Fruit fly (Drosophila melanogaster): Measurements from ENCODE around the gene CG9992.
A peak's percentile ranks its signal among the peaks of the same experiment; 100 is the strongest.

The CG9992 gene

DNA sequence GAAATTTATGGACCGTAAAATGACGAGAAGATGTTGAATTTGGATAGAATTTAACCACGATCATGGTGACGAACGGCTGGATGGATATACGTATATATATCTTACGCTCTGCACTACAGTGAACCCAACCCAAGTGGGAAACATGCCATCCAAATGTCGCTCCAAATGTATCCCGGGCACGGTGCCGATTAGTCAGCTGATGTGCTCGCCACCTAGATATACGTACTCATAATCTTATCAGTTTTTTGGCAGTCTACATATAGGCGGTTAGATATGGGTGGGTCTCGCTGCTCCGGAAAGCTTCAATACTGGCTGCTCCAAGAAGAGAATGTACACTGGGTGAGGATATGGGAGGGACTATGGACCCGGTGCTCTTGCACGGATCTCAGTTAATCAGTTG is 21.4 kb upstream of the CG9992 start:
- TF ChIP-seq CG9948 (tag; optimal IDR thresholded peaks at IDR 0.05), result no peak
- no peak for TF ChIP-seq CG12605 (GFP tag; IDR thresholded peaks at IDR 0.05)
- no peak for TF ChIP-seq fd96Ca (GFP tag; IDR thresholded peaks at IDR 0.05)
- no peak for TF ChIP-seq CG14655 (GFP tag; optimal IDR thresholded peaks at IDR 0.05)
- no peak for TF ChIP-seq Snoo (tag; optimal IDR thresholded peaks at IDR 0.05)
- no peak for TF ChIP-seq CG10348 (GFP tag; IDR thresholded peaks at IDR 0.05)
- no peak for TF ChIP-seq Ets98B (GFP tag; IDR thresholded peaks at IDR 0.05)
- TF ChIP-seq D1 (tag; optimal IDR thresholded peaks at IDR 0.05), result no peak
- TF ChIP-seq CG8159 (tag; optimal IDR thresholded peaks at IDR 0.05), result no peak
- TF ChIP-seq CG34367 (tag; optimal IDR thresholded peaks at IDR 0.05), result no peak

DNA sequence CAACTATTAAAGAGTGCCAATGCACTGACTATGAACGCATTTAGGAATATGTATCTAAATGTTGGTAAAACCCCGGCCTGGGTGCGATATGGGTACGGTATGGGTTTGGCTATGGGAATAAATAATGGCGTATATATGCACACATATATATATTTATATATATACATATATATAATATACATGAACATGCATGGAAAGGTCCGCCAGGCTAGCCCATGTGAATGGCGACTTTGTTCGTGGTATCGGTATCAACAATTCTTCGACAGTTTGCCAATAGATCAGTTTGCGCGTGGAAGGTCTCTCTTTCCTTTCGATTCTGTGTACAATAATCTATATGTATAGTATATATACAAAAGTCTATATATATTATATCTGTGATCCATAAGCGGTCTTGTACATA is 20.5 kb upstream of the CG9992 start, which contains the start of gene CG4301:
Gene CG4301 (plus strand): TSS at position 301 of the 400 bp plus-strand sequence.
- no peak for TF ChIP-seq Pif1A (GFP tag; optimal IDR thresholded peaks at IDR 0.05)
- TF ChIP-seq Pif1B (GFP tag; optimal IDR thresholded peaks at IDR 0.05), result no peak
- TF ChIP-seq CG13204 (GFP tag; optimal IDR thresholded peaks at IDR 0.05), result no peak
- no peak for TF ChIP-seq CG32121 (GFP tag; IDR thresholded peaks at IDR 0.05)
- TF ChIP-seq CG17806 (tag; optimal IDR thresholded peaks at IDR 0.05), result no peak
- no peak for TF ChIP-seq CG8301 (tag; optimal IDR thresholded peaks at IDR 0.05)
- TF ChIP-seq CG14655 (GFP tag; optimal IDR thresholded peaks at IDR 0.05), result no peak
- TF ChIP-seq CG10348 (GFP tag; IDR thresholded peaks at IDR 0.05), result no peak
- TF ChIP-seq CG9948 (tag; optimal IDR thresholded peaks at IDR 0.05), result no peak
- TF ChIP-seq Snoo (tag; optimal IDR thresholded peaks at IDR 0.05), result no peak
- no peak for TF ChIP-seq fd96Ca (GFP tag; IDR thresholded peaks at IDR 0.05)
- no peak for TF ChIP-seq CG8159 (tag; optimal IDR thresholded peaks at IDR 0.05)

dm6 chrX:16404803-16405202 is 20.1 kb upstream of the CG9992 start, which contains the start of gene CG9981:
Gene CG9981, minus strand, starts transcription at chrX:16405122.
- TF ChIP-seq CG34367 (tag; optimal IDR thresholded peaks at IDR 0.05) (no peak), CG9948 (tag; optimal IDR thresholded peaks at IDR 0.05) (no peak), CG12605 (GFP tag; IDR thresholded peaks at IDR 0.05) (no peak), Ets98B (GFP tag; IDR thresholded peaks at IDR 0.05) (no peak), Snoo (tag; optimal IDR thresholded peaks at IDR 0.05) (no peak), CG8159 (tag; optimal IDR thresholded peaks at IDR 0.05) (no peak), EcR (GFP tag; optimal IDR thresholded peaks at IDR 0.05) (no peak), gl (tag; optimal IDR thresholded peaks at IDR 0.05) (no peak), D1 (tag; optimal IDR thresholded peaks at IDR 0.05) (no peak), rn (GFP tag; IDR thresholded peaks at IDR 0.05) (no peak), Pif1B (GFP tag; optimal IDR thresholded peaks at IDR 0.05) (no peak), CG10348 (GFP tag; IDR thresholded peaks at IDR 0.05) (no peak), fd96Ca (GFP tag; IDR thresholded peaks at IDR 0.05) (no peak)

DNA sequence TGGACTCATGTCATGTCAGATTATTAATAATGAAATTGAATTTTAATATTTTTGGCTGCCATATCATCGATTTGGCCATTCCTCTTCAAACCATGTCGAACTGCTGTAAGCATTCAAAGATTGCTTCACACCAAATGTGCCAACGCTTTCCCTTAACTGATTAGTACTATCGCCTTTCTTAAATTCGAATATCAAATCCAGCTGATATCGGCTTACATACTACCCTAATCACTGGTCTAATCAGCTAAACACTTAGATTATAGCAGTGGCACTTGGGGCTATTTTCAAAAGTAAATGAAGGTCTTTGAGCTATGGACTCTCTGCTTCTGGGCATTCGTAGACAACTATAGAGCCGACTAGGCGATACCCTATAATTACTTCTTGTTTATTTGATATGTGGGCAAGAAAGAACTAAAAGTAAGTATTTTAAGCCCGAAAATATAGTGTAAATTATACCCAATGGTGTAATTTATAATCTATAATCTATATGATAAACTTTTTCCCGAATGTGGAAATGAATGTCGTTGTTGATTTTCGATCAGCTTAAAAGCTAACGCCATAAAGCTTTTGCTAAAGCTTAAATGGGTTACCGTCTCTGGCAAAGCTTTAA is 19.2 kb upstream of the CG9992 start:
- TF ChIP-seq CG4496 (GFP tag; IDR thresholded peaks at IDR 0.05) (peak; percentile 88), fd96Ca (GFP tag; IDR thresholded peaks at IDR 0.05) (peak; percentile 44; the same call in 1 of the 3 replicates), Pif1B (GFP tag; optimal IDR thresholded peaks at IDR 0.05) (no peak), CG34367 (tag; optimal IDR thresholded peaks at IDR 0.05) (peak; percentile 41), CG13204 (GFP tag; optimal IDR thresholded peaks at IDR 0.05) (no peak), CG17806 (tag; optimal IDR thresholded peaks at IDR 0.05) (peak; percentile 51), gl (tag; optimal IDR thresholded peaks at IDR 0.05) (no peak), CG8301 (tag; optimal IDR thresholded peaks at IDR 0.05) (no peak), Snoo (tag; optimal IDR thresholded peaks at IDR 0.05) (no peak), CG12605 (GFP tag; IDR thresholded peaks at IDR 0.05) (peak; percentile 82), CG14655 (GFP tag; optimal IDR thresholded peaks at IDR 0.05) (no peak), EcR (GFP tag; optimal IDR thresholded peaks at IDR 0.05) (no peak), CG8159 (tag; optimal IDR thresholded peaks at IDR 0.05) (peak; percentile 65), CG9948 (tag; optimal IDR thresholded peaks at IDR 0.05) (peak; percentile 47), CG32121 (GFP tag; IDR thresholded peaks at IDR 0.05) (peak; percentile 85), D1 (tag; optimal IDR thresholded peaks at IDR 0.05) (no peak), CG15710 (tag; optimal IDR thresholded peaks at IDR 0.05) (no peak), CG10348 (GFP tag; IDR thresholded peaks at IDR 0.05) (peak; percentile 42; the same call in 1 of the 2 replicates), rn (GFP tag; IDR thresholded peaks at IDR 0.05) (0 out of 2 replicates have a peak, but pooled peaks have one; percentile 13), Pif1A (GFP tag; optimal IDR thresholded peaks at IDR 0.05) (no peak), Ets98B (GFP tag; IDR thresholded peaks at IDR 0.05) (peak; percentile 88)

dm6 chrX:16391397-16391796 is 6.7 kb upstream of the CG9992 start, which contains the start of the genes TH1 and mei-41:
Gene TH1, minus strand, starts transcription at chrX:16391438.
Gene mei-41, plus strand, starts transcription at chrX:16391698.
- peak; percentile 92 for TF ChIP-seq Ets98B (GFP tag; IDR thresholded peaks at IDR 0.05)
- TF ChIP-seq CG13204 (GFP tag; optimal IDR thresholded peaks at IDR 0.05), result no peak
- TF ChIP-seq CG12605 (GFP tag; IDR thresholded peaks at IDR 0.05), result peak; percentile 79
- peak; percentile 83 for TF ChIP-seq CG17806 (tag; optimal IDR thresholded peaks at IDR 0.05)
- no peak for TF ChIP-seq CG8301 (tag; optimal IDR thresholded peaks at IDR 0.05)
- TF ChIP-seq CG15710 (tag; optimal IDR thresholded peaks at IDR 0.05), result peak; percentile 88
- peak; percentile 87 for TF ChIP-seq CG8159 (tag; optimal IDR thresholded peaks at IDR 0.05)
- TF ChIP-seq CG14655 (GFP tag; optimal IDR thresholded peaks at IDR 0.05), result no peak
- TF ChIP-seq CG32121 (GFP tag; IDR thresholded peaks at IDR 0.05), result peak; percentile 94
- peak; percentile 82 for TF ChIP-seq CG10348 (GFP tag; IDR thresholded peaks at IDR 0.05)
- TF ChIP-seq Pif1B (GFP tag; optimal IDR thresholded peaks at IDR 0.05), result no peak
- TF ChIP-seq CG9948 (tag; optimal IDR thresholded peaks at IDR 0.05), result peak; percentile 82
- TF ChIP-seq rn (GFP tag; IDR thresholded peaks at IDR 0.05), result peak; percentile 87
- TF ChIP-seq Pif1A (GFP tag; optimal IDR thresholded peaks at IDR 0.05), result no peak
- no peak for TF ChIP-seq EcR (GFP tag; optimal IDR thresholded peaks at IDR 0.05)
- TF ChIP-seq fd96Ca (GFP tag; IDR thresholded peaks at IDR 0.05), result peak; percentile 91
- TF ChIP-seq CG34367 (tag; optimal IDR thresholded peaks at IDR 0.05), result peak; percentile 68
- peak; percentile 93 for TF ChIP-seq CG4496 (GFP tag; IDR thresholded peaks at IDR 0.05)
- peak; percentile 19 for TF ChIP-seq gl (tag; optimal IDR thresholded peaks at IDR 0.05)
- no peak for TF ChIP-seq Snoo (tag; optimal IDR thresholded peaks at IDR 0.05)
- no peak for TF ChIP-seq D1 (tag; optimal IDR thresholded peaks at IDR 0.05)

Measured in whole organism, pupa.